Worm (Caenorhabditis elegans) whole organism, mixed stage, embryonic: ENCODE data around the gene ZK418.11.
"Not testable (repeated sequence)": the region's sequence is repeated elsewhere in the genome, so short reads cannot be mapped to it uniquely, and the experiment has no call there.

ENCODE experiments used
- M03D4.4 ChIP-seq: sonication (generic microtip); optimal IDR thresholded peaks from 2 replicates; lab custom pipeline; 2017; ENCODE audit warnings: mild to moderate bottlenecking, missing genetic modification characterization, missing compliant biosample characterization
- bed-3 ChIP-seq: fragments of 200-800 bp; sonication (Bioruptor generic); optimal IDR thresholded peaks from 3 replicates; lab custom pipeline; 2018; ENCODE audit warnings: mild to moderate bottlenecking, missing genetic modification characterization, moderate library complexity, missing compliant biosample characterization
- blmp-1 ChIP-seq: fragments of 150-350 bp; optimal IDR thresholded peaks from 2 replicates; lab custom pipeline; 2014; ENCODE audit warnings: missing biosample characterization, missing genetic modification characterization
- ceh-43 ChIP-seq: fragments of 200-800 bp; sonication (Bioruptor generic); optimal IDR thresholded peaks from 2 replicates; lab custom pipeline; 2018; ENCODE audit warnings: mild to moderate bottlenecking, missing genetic modification characterization, moderate library complexity, missing compliant biosample characterization
- ceh-83 ChIP-seq: fragments of 200-800 bp; sonication (Bioruptor generic); optimal IDR thresholded peaks from 2 replicates; lab custom pipeline; 2018; ENCODE audit warnings: mild to moderate bottlenecking, missing genetic modification characterization, missing compliant biosample characterization
- ces-1 ChIP-seq: fragments of 150-350 bp; optimal IDR thresholded peaks from 2 replicates; lab custom pipeline; 2014; ENCODE audit warnings: missing biosample characterization, missing genetic modification reagents, missing genetic modification characterization
- cnd-1 ChIP-seq: fragments of 200-800 bp; sonication (Bioruptor generic); optimal IDR thresholded peaks from 2 replicates; lab custom pipeline; 2018; ENCODE audit warnings: mild to moderate bottlenecking, missing genetic modification characterization, missing compliant biosample characterization
- drap-1 ChIP-seq: fragments of 200-800 bp; sonication (Bioruptor generic); optimal IDR thresholded peaks from 3 replicates; lab custom pipeline; 2018; ENCODE audit warnings: mild to moderate bottlenecking, missing genetic modification characterization, missing compliant biosample characterization
- elt-3 ChIP-seq: fragments of 150-350 bp; optimal IDR thresholded peaks from 2 replicates; lab custom pipeline; 2014; ENCODE audit warnings: missing biosample characterization, missing genetic modification characterization
- flh-1 ChIP-seq: fragments of 200-800 bp; sonication (Bioruptor generic); optimal IDR thresholded peaks from 2 replicates; lab custom pipeline; 2018; ENCODE audit warnings: mild to moderate bottlenecking, missing genetic modification characterization, moderate library complexity, missing compliant biosample characterization
- ham-2 ChIP-seq: fragments of 200-800 bp; sonication (Bioruptor generic); optimal IDR thresholded peaks from 2 replicates; lab custom pipeline; 2018; ENCODE audit warnings: mild to moderate bottlenecking, missing genetic modification characterization, missing compliant biosample characterization
- hlh-1 ChIP-seq: fragments of 150-350 bp; optimal IDR thresholded peaks from 2 replicates; lab custom pipeline; 2014; ENCODE audit warnings: missing biosample characterization, missing genetic modification reagents, missing genetic modification characterization
- lsy-2 ChIP-seq: fragments of 150-350 bp; optimal IDR thresholded peaks from 2 replicates; lab custom pipeline; 2014; ENCODE audit warnings: missing biosample characterization, missing genetic modification characterization
- mab-5 ChIP-seq: fragments of 150-350 bp; optimal IDR thresholded peaks from 2 replicates; lab custom pipeline; 2014; ENCODE audit warnings: missing biosample characterization, missing genetic modification characterization
- mep-1 ChIP-seq: fragments of 150-350 bp; optimal IDR thresholded peaks from 2 replicates; lab custom pipeline; 2017; ENCODE audit warnings: missing biosample characterization, missing genetic modification reagents, missing genetic modification characterization, inconsistent platforms
- nhr-12 ChIP-seq: fragments of 150-350 bp; optimal IDR thresholded peaks from 2 replicates; lab custom pipeline; 2014; ENCODE audit warnings: missing biosample characterization, missing genetic modification characterization
- nhr-2 ChIP-seq: fragments of 150-350 bp; optimal IDR thresholded peaks from 2 replicates; lab custom pipeline; 2014; ENCODE audit warnings: missing biosample characterization, missing genetic modification characterization
- nhr-237 ChIP-seq: fragments of 150-350 bp; optimal IDR thresholded peaks from 2 replicates; lab custom pipeline; 2014; ENCODE audit warnings: missing biosample characterization, missing genetic modification characterization
- nhr-76 ChIP-seq: sonication (generic microtip); optimal IDR thresholded peaks from 2 replicates; lab custom pipeline; 2017; ENCODE audit warnings: missing biosample characterization, missing genetic modification characterization
- pha-4 ChIP-seq: fragments of 150-350 bp; optimal IDR thresholded peaks from 2 replicates; lab custom pipeline; 2018; ENCODE audit warnings: missing biosample characterization, missing genetic modification reagents, missing genetic modification characterization
- snpc-4 ChIP-seq: fragments of 150-350 bp; optimal IDR thresholded peaks from 2 replicates; lab custom pipeline; 2014; ENCODE audit warnings: missing biosample characterization, missing genetic modification characterization
- sptf-1 ChIP-seq: sonication (generic microtip); optimal IDR thresholded peaks from 2 replicates; lab custom pipeline; 2017; ENCODE audit warnings: mild to moderate bottlenecking, missing genetic modification characterization, moderate library complexity, missing compliant biosample characterization
- tbx-8 ChIP-seq: fragments of 200-800 bp; sonication (Bioruptor generic); optimal IDR thresholded peaks from 2 replicates; lab custom pipeline; 2018; ENCODE audit warnings: mild to moderate bottlenecking, missing genetic modification characterization, moderate library complexity, missing compliant biosample characterization
- unc-120 ChIP-seq: sonication (generic microtip); optimal IDR thresholded peaks from 2 replicates; lab custom pipeline; 2017; ENCODE audit warnings: missing genetic modification characterization, missing compliant biosample characterization; ENCODE audit not compliant: poor library complexity, severe bottlenecking
- unc-39 ChIP-seq: fragments of 150-350 bp; optimal IDR thresholded peaks from 2 replicates; lab custom pipeline; 2014; ENCODE audit warnings: missing biosample characterization, missing genetic modification characterization
- unc-62 ChIP-seq: fragments of 150-350 bp; optimal IDR thresholded peaks from 2 replicates; lab custom pipeline; 2014; ENCODE audit warnings: missing biosample characterization, missing genetic modification reagents, missing genetic modification characterization
- ztf-11 ChIP-seq: fragments of 150-350 bp; optimal IDR thresholded peaks from 2 replicates; lab custom pipeline; 2014; ENCODE audit warnings: missing biosample characterization, missing genetic modification characterization

ZK418.11 gene

DNA sequence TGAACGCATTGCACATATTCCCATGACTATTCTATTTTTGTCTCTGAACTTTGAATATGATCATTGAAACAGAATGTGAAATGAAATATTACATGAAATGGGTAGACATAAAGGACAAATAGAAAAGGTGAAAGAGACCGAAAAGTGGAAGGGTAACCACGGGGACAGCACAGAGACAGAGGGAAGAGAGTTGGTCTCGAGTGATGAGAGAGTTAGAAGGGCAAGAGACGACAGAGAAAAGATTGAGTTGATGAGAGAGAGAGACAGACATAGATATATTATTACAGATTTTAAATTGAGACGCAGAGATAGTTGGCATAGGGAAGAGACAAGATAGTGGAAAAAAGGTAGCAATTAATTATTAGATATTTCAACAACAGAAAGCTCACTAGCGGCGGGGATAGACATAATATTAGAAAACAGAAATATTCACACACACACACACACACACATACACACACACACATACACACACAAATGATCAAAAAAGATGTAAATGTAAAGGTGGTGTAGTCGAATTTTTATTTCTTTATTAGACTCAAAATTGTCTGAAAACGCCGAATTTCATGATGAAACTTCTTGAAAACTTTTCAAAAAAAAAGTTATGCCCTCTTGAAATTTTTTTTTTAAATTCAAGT is 16.6 kb downstream of the ZK418.11 start:
- TF ChIP-seq unc-62 (GFP tag; lab: Kevin White, UChicago) (peak; percentile 70), unc-120 (tag; lab: Kevin White, UChicago) (peak; percentile 48), flh-1 (GFP tag; lab: Kevin White, UChicago) (no peak), lsy-2 (tag; lab: Kevin White, UChicago) (peak; percentile 25), mep-1 (tag; lab: Kevin White, UChicago) (no peak), nhr-237 (tag; lab: Kevin White, UChicago) (peak; percentile 25), ceh-83 (GFP tag; lab: Kevin White, UChicago) (no peak), drap-1 (GFP tag; lab: Kevin White, UChicago) (no peak), ces-1 (GFP tag; lab: Kevin White, UChicago) (peak; percentile 42), sptf-1 (tag; lab: Kevin White, UChicago) (no peak), pha-4 (tag; lab: Kevin White, UChicago) (peak; percentile 45)

DNA sequence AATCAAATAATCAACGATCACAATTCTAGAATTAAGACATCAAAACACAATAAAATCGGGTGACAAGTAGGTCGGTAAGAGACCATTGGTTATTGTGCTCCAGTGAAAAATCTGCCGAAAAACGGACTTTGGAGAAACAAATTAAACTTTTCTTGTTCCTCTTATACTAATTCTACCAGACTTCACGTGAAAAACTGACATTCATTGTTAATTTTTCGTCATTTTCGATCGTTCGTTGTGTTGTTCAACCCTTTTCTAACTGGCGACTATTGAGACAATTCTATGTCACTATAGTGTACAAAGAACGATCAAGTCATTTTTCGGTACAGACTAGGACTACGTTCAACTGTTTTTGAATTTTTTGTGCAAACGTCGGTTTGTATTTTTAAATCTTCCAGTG is 20.4 kb downstream of the ZK418.11 start:
- TF ChIP-seq mab-5 (tag; lab: Kevin White, UChicago) (no peak), nhr-12 (tag; lab: Kevin White, UChicago) (no peak), ceh-83 (GFP tag; lab: Kevin White, UChicago) (no peak), elt-3 (tag; lab: Kevin White, UChicago) (no peak), ztf-11 (tag; lab: Kevin White, UChicago) (no peak), blmp-1 (tag; lab: Kevin White, UChicago) (no peak), M03D4.4 (tag; lab: Kevin White, UChicago) (no peak), ceh-43 (GFP tag; lab: Kevin White, UChicago) (no peak), unc-120 (tag; lab: Kevin White, UChicago) (no peak), tbx-8 (GFP tag; lab: Kevin White, UChicago) (no peak), flh-1 (GFP tag; lab: Kevin White, UChicago) (no peak), nhr-237 (tag; lab: Kevin White, UChicago) (no peak), mep-1 (tag; lab: Kevin White, UChicago) (no peak), ham-2 (GFP tag; lab: Kevin White, UChicago) (no peak), snpc-4 (tag; lab: Kevin White, UChicago) (no peak), drap-1 (GFP tag; lab: Kevin White, UChicago) (no peak), sptf-1 (tag; lab: Kevin White, UChicago) (no peak), cnd-1 (no peak), ces-1 (GFP tag; lab: Kevin White, UChicago) (no peak)
- TF ChIP-seq, all 35 proteins: peak for 0

ce11 chrIII:7122860-7123259 is 22.8 kb downstream of the ZK418.11 start, which contains the start of the genes B0280.9 and rpia-1:
B0280.9 (minus strand) TSS chrIII:7122895.
rpia-1 (plus strand) TSS chrIII:7123128.
- TF ChIP-seq ces-1 (GFP tag; lab: Kevin White, UChicago) (peak; percentile 47), unc-39 (tag; lab: Kevin White, UChicago) (no peak), tbx-8 (GFP tag; lab: Kevin White, UChicago) (no peak), nhr-2 (tag; lab: Kevin White, UChicago) (no peak), blmp-1 (tag; lab: Kevin White, UChicago) (no peak), pha-4 (tag; lab: Kevin White, UChicago) (no peak), unc-120 (tag; lab: Kevin White, UChicago) (no peak), nhr-12 (tag; lab: Kevin White, UChicago) (no peak), lsy-2 (tag; lab: Kevin White, UChicago) (peak; percentile 92), snpc-4 (tag; lab: Kevin White, UChicago) (no peak), bed-3 (GFP tag; lab: Kevin White, UChicago) (no peak), sptf-1 (tag; lab: Kevin White, UChicago) (no peak)

- TF ChIP-seq ztf-11 (tag; lab: Kevin White, UChicago) (no peak), M03D4.4 (tag; lab: Kevin White, UChicago) (no peak)
Observed at ce11 chrIII:7124364-7124763, 24.3 kb downstream of the ZK418.11 start, which contains the start of gene B0280.2. B0280.2 (plus strand) TSS chrIII:7124664.

DNA sequence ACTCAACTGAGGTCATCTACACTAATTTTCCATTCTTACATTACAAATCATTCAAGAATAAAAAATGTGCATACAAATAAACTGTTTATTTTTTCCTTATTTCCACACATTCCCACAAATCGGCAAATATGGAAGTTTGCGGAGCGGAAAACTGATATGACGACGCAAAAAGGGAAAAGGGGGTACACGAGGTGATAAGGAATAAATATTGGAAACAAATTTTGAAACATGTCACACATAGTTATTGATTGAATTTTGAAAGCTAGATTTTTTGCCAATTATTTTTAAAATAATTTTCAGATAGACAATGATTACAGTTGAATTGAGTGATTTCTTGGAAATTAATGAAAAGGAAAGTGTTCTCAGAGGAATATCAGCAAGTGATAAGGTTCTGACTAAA is 28.5 kb downstream of the ZK418.11 start, which contains the start of gene viro-2:
Gene viro-2 (plus strand): TSS at position 301 of the 400 bp plus-strand sequence.
- not testable (repeated sequence) for TF ChIP-seq ztf-11 (tag; lab: Kevin White, UChicago); hlh-1; nhr-76 (tag; lab: Kevin White, UChicago)
